Fruit fly (Drosophila melanogaster) whole organism, pupa: ENCODE results near the gene SKIP.

Experiments
- CG12605 ChIP-seq: fragments of 200-800 bp; sonication (Bioruptor generic); IDR thresholded peaks from 2 replicates; pipeline ENCODE4 v1.3.6; 2022; ENCODE audit warnings: missing biosample characterization, missing genetic modification characterization
- CG14655 ChIP-seq: fragments of 200-800 bp; sonication (Bioruptor generic); optimal IDR thresholded peaks from 3 replicates; lab custom pipeline; 2017; ENCODE audit warnings: mild to moderate bottlenecking, missing biosample characterization, missing genetic modification reagents, missing genetic modification characterization
- CG17806 ChIP-seq: fragments of 200-800 bp; sonication (Bioruptor generic); optimal IDR thresholded peaks from 2 replicates; lab custom pipeline; 2018; ENCODE audit warnings: missing biosample characterization, mild to moderate bottlenecking, missing genetic modification characterization, moderate library complexity
- CG8301 ChIP-seq: fragments of 200-800 bp; sonication (Bioruptor generic); optimal IDR thresholded peaks from 2 replicates; lab custom pipeline; 2018; ENCODE audit warnings: missing biosample characterization, mild to moderate bottlenecking, missing genetic modification characterization
- D1 ChIP-seq: fragments of 200-800 bp; sonication (Bioruptor generic); optimal IDR thresholded peaks from 2 replicates; lab custom pipeline; 2018; ENCODE audit warnings: missing biosample characterization, mild to moderate bottlenecking, missing genetic modification characterization, moderate library complexity
- EcR ChIP-seq: fragments of 200-800 bp; sonication (Bioruptor generic); optimal IDR thresholded peaks from 3 replicates; lab custom pipeline; 2019; ENCODE audit warnings: missing biosample characterization, missing genetic modification characterization, mild to moderate bottlenecking, moderate library complexity, missing genetic modification reagents
- Pif1B ChIP-seq: fragments of 200-800 bp; sonication (Bioruptor generic); optimal IDR thresholded peaks from 3 replicates; lab custom pipeline; 2016; ENCODE audit warnings: missing biosample characterization, missing genetic modification characterization
- gl ChIP-seq: fragments of 200-800 bp; sonication (Bioruptor generic); optimal IDR thresholded peaks from 2 replicates; lab custom pipeline; 2018; ENCODE audit warnings: missing biosample characterization, mild to moderate bottlenecking, missing genetic modification characterization

DNA sequence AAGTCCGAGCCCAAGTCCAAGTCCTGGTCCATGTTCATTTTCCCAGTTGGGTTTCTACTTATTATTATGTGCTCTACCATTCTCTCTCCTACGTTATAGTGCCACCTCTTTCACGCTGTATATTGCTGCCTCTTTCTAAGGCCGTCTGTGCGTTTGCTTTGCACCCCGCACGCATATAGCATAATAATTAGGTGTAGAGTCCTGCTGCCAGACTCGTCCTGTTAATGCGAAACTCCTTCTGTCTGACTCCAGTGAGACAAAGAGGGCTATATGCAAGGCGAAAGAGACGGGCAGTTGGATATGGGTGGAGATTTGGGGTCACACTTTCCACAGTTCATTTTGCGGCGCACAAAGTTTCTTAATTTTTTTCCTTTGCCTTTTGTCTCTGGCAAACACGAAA, 89.7 kb downstream of the SKIP start:
- no peak for TF ChIP-seq CG8301 (tag; lab: Kevin White, UChicago)
- TF ChIP-seq EcR = no peak
- no peak for TF ChIP-seq gl
- no peak for TF ChIP-seq Pif1B
- no peak for TF ChIP-seq D1 (tag; lab: Kevin White, UChicago)
- no peak for TF ChIP-seq CG12605 (GFP tag; lab: Robert Waterston, UW)
- no peak for TF ChIP-seq CG14655 (GFP tag; lab: Kevin White, UChicago)
- TF ChIP-seq CG17806 (tag; lab: Kevin White, UChicago) = no peak
